Worm (Caenorhabditis elegans): ENCODE results near the gene sfxn-5.
A peak's percentile ranks its signal among the peaks of the same experiment; 100 is the strongest.

The sfxn-5 gene

ce11 chrII:8062334-8062791 is 42.5 kb downstream of the sfxn-5 start, which contains the start of gene ufd-2 (continued):
- TF ChIP-seq fkh-10 (GFP tag; optimal IDR thresholded peaks at IDR 0.05) = no peak
- TF ChIP-seq syd-9 (tag; optimal IDR thresholded peaks at IDR 0.05) = no peak
- TF ChIP-seq ceh-2 (tag; optimal IDR thresholded peaks at IDR 0.05) = peak; percentile 73
- no peak for TF ChIP-seq pha-4 (tag; optimal IDR thresholded peaks at IDR 0.05)
- peak; percentile 82 for TF ChIP-seq ref-2 (tag; optimal IDR thresholded peaks at IDR 0.05)
- peak; percentile 75 for TF ChIP-seq rnt-1 (tag; optimal IDR thresholded peaks at IDR 0.05)
- TF ChIP-seq hlh-13 (GFP tag; optimal IDR thresholded peaks at IDR 0.05) = no peak
- no peak for TF ChIP-seq odd-2 (tag; optimal IDR thresholded peaks at IDR 0.05)
- TF ChIP-seq mec-3 (tag; optimal IDR thresholded peaks at IDR 0.05; ENCODE audit: borderline replicate concordance) = no peak
- no peak for TF ChIP-seq pag-3 (tag; optimal IDR thresholded peaks at IDR 0.05; ENCODE audit: borderline replicate concordance)
- peak; percentile 41 for TF ChIP-seq ztf-16 (tag; optimal IDR thresholded peaks at IDR 0.05)
- no peak for TF ChIP-seq ceh-6 (GFP tag; optimal IDR thresholded peaks at IDR 0.05)
- no peak for TF ChIP-seq ceh-30 (tag; optimal IDR thresholded peaks at IDR 0.05)
- peak; percentile 48 for TF ChIP-seq ceh-34 (tag; optimal IDR thresholded peaks at IDR 0.05)
- no peak for TF ChIP-seq ceh-45 (GFP tag; IDR thresholded peaks at IDR 0.05)
- no peak for TF ChIP-seq hlh-30 (tag; optimal IDR thresholded peaks at IDR 0.05; ENCODE audit: insufficient read depth)
- no peak for TF ChIP-seq ceh-19 (GFP tag; optimal IDR thresholded peaks at IDR 0.05)
- no peak for TF ChIP-seq K09A11.1 (tag; optimal IDR thresholded peaks at IDR 0.05; ENCODE audit: insufficient read depth)
- TF ChIP-seq hlh-8 (tag; optimal IDR thresholded peaks at IDR 0.05) = peak; percentile 30
- no peak for TF ChIP-seq eyg-1 (tag; optimal IDR thresholded peaks at IDR 0.05)
- TF ChIP-seq ceh-9 (tag; optimal IDR thresholded peaks at IDR 0.05) = no peak
- TF ChIP-seq ets-4 (tag; optimal IDR thresholded peaks at IDR 0.05) = peak; percentile 50
- TF ChIP-seq pha-2 (tag; optimal IDR thresholded peaks at IDR 0.05) = no peak
- no peak for TF ChIP-seq K02D7.2 (tag; optimal IDR thresholded peaks at IDR 0.05)
- TF ChIP-seq fkh-6 (tag; optimal IDR thresholded peaks at IDR 0.05) = peak; percentile 57
- TF ChIP-seq pax-1 (tag; optimal IDR thresholded peaks at IDR 0.05) = no peak
- peak; percentile 56 for TF ChIP-seq ceh-14 (tag; optimal IDR thresholded peaks at IDR 0.05)
- TF ChIP-seq elt-4 (tag; optimal IDR thresholded peaks at IDR 0.05) = no peak
- no peak for TF ChIP-seq dmd-4 (tag; optimal IDR thresholded peaks at IDR 0.05; ENCODE audit: borderline replicate concordance)
- TF ChIP-seq fax-1 (tag; optimal IDR thresholded peaks at IDR 0.05) = peak; percentile 47
- TF ChIP-seq npax-4 (tag; optimal IDR thresholded peaks at IDR 0.05) = no peak
- no peak for TF ChIP-seq lim-6 (tag; optimal IDR thresholded peaks at IDR 0.05)
- peak; percentile 36 for TF ChIP-seq unc-86 (tag; optimal IDR thresholded peaks at IDR 0.05)
- TF ChIP-seq ceh-22 (tag; optimal IDR thresholded peaks at IDR 0.05) = no peak
- no peak for TF ChIP-seq hlh-15 (tag; optimal IDR thresholded peaks at IDR 0.05)
- TF ChIP-seq lin-11 (tag; optimal IDR thresholded peaks at IDR 0.05) = no peak
- TF ChIP-seq nhr-232 (tag; optimal IDR thresholded peaks at IDR 0.05) = no peak
- TF ChIP-seq ceh-18 (tag; optimal IDR thresholded peaks at IDR 0.05) = peak; percentile 71
- TF ChIP-seq hlh-6 (tag; optimal IDR thresholded peaks at IDR 0.05) = no peak
- no peak for TF ChIP-seq pqm-1 (tag; optimal IDR thresholded peaks at IDR 0.05)
- no peak for TF ChIP-seq sdc-2 (tag; optimal IDR thresholded peaks at IDR 0.05)
- TF ChIP-seq unc-55 (GFP tag; optimal IDR thresholded peaks at IDR 0.05) = peak; percentile 15
- TF ChIP-seq tbx-2 (tag; optimal IDR thresholded peaks at IDR 0.05) = peak; percentile 90
- peak; percentile 51 for TF ChIP-seq tbx-7 (tag; optimal IDR thresholded peaks at IDR 0.05)
- TF ChIP-seq Y22D7AL.16 (tag; optimal IDR thresholded peaks at IDR 0.05) = no peak
- TF ChIP-seq ceh-24 (tag; optimal IDR thresholded peaks at IDR 0.05) = no peak
- peak; percentile 63 for TF ChIP-seq nfya-1 (tag; optimal IDR thresholded peaks at IDR 0.05)
- TF ChIP-seq C08G9.2 (tag; optimal IDR thresholded peaks at IDR 0.05) = peak; percentile 71

Data from whole organism, late embryonic.